Fruit fly (Drosophila melanogaster) whole organism, wandering third instar larva: ENCODE results near the gene crb.

Experiments used
- Abd-B ChIP-seq: fragments of >200 bp; optimal IDR thresholded peaks from 2 replicates; lab custom pipeline; 2017; ENCODE audit warnings: missing biosample characterization, missing genetic modification characterization
- CG32264 ChIP-seq: fragments of 200-800 bp; sonication (Bioruptor generic); optimal IDR thresholded peaks from 2 replicates; lab custom pipeline; 2016; ENCODE audit warnings: missing biosample characterization, missing genetic modification characterization
- CG9705 ChIP-seq: fragments of 200-800 bp; sonication (Bioruptor generic); optimal IDR thresholded peaks from 2 replicates; lab custom pipeline; 2018; ENCODE audit warnings: missing biosample characterization, mild to moderate bottlenecking, missing genetic modification characterization
- CrebA ChIP-seq: fragments of 200-800 bp; sonication (Bioruptor generic); optimal IDR thresholded peaks from 2 replicates; lab custom pipeline; 2016; ENCODE audit warnings: missing biosample characterization, mild to moderate bottlenecking, missing genetic modification characterization, borderline replicate concordance
- Dfd ChIP-seq: fragments of >200 bp; optimal IDR thresholded peaks from 2 replicates; lab custom pipeline; 2017; ENCODE audit warnings: missing biosample characterization, missing genetic modification characterization
- Dif ChIP-seq: fragments of 200-275, 200-300 bp; sonication (Bioruptor generic); optimal IDR thresholded peaks from 2 replicates; lab custom pipeline; 2018; ENCODE audit warnings: missing biosample characterization, missing genetic modification characterization; ENCODE audit not compliant: partially characterized antibody
- HLH106 ChIP-seq: fragments of 200-800 bp; optimal IDR thresholded peaks from 3 replicates; lab custom pipeline; 2019; ENCODE audit warnings: missing biosample characterization, mild to moderate bottlenecking, missing genetic modification characterization, moderate library complexity
- Hnf4 ChIP-seq: fragments of 200-800 bp; sonication (Bioruptor generic); optimal IDR thresholded peaks from 2 replicates; lab custom pipeline; 2016; ENCODE audit warnings: missing biosample characterization, mild to moderate bottlenecking, missing genetic modification characterization
- Hr78 ChIP-seq: fragments of >200 bp; optimal IDR thresholded peaks from 2 replicates; lab custom pipeline; 2017; ENCODE audit warnings: missing biosample characterization, missing genetic modification characterization
- Hr83 ChIP-seq: fragments of 200-300 bp; sonication (Bioruptor generic); optimal IDR thresholded peaks from 2 replicates; lab custom pipeline; 2016; ENCODE audit warnings: missing biosample characterization, mild to moderate bottlenecking, missing genetic modification characterization, moderate library complexity; ENCODE audit not compliant: poor library complexity, severe bottlenecking
- Jra ChIP-seq: sonication (Bioruptor generic); optimal IDR thresholded peaks from 2 replicates; lab custom pipeline; 2016; ENCODE audit warnings: missing biosample characterization, missing genetic modification characterization
- Mio ChIP-seq: sonication (Bioruptor generic); optimal IDR thresholded peaks from 2 replicates; lab custom pipeline; 2016; ENCODE audit warnings: missing biosample characterization, missing genetic modification characterization
- Myc ChIP-seq: fragments of >200 bp; optimal IDR thresholded peaks from 2 replicates; lab custom pipeline; 2017
- N ChIP-seq: fragments of >200 bp; optimal IDR thresholded peaks from 2 replicates; lab custom pipeline; 2018; ENCODE audit warnings: missing biosample characterization, missing external identifiers, missing genetic modification characterization
- Rel ChIP-seq, 2 experiments: fragments of 200-800 bp; sonication (Bioruptor generic) in 1 of 2; optimal IDR thresholded peaks; 2 replicates in 1 of 2; 3 replicates in 1 of 2; lab custom pipeline; 2016 to 2019; ENCODE audit warnings: mild to moderate bottlenecking in 2 of 2, missing biosample characterization in 2 of 2, missing genetic modification characterization in 2 of 2, moderate library complexity in 1 of 2
- Sp1 ChIP-seq: fragments of 200-800 bp; sonication (Bioruptor generic); optimal IDR thresholded peaks from 3 replicates; lab custom pipeline; 2019; ENCODE audit warnings: missing biosample characterization, mild to moderate bottlenecking, missing genetic modification characterization, moderate library complexity
- Vsx2 ChIP-seq: fragments of 200-300, 225-300 bp; sonication (Bioruptor generic); optimal IDR thresholded peaks from 2 replicates; lab custom pipeline; 2018; ENCODE audit warnings: missing biosample characterization, missing genetic modification characterization; ENCODE audit not compliant: partially characterized antibody
- br ChIP-seq: fragments of 200-800 bp; sonication (Bioruptor generic); optimal IDR thresholded peaks from 2 replicates; lab custom pipeline; 2016; ENCODE audit warnings: missing biosample characterization, missing genetic modification characterization
- brk ChIP-seq: fragments of 200-800 bp; sonication (Bioruptor generic); optimal IDR thresholded peaks from 2 replicates; lab custom pipeline; 2016; ENCODE audit warnings: missing biosample characterization, mild to moderate bottlenecking, missing genetic modification characterization
- dl ChIP-seq, 2 experiments: fragments of 175-275, 200-275 bp in 1 of 2; fragments of 200-275 bp in 1 of 2; sonication (Bioruptor generic); optimal IDR thresholded peaks; lab custom pipeline; 2018; ENCODE audit warnings: mild to moderate bottlenecking in 2 of 2, missing biosample characterization in 2 of 2, missing genetic modification characterization in 2 of 2, moderate library complexity in 2 of 2; ENCODE audit not compliant: partially characterized antibody in 2 of 2, insufficient read depth in 1 of 2
- dmrt93B ChIP-seq: fragments of 200-800 bp; sonication (Bioruptor generic); optimal IDR thresholded peaks from 2 replicates; lab custom pipeline; 2018; ENCODE audit warnings: missing biosample characterization, mild to moderate bottlenecking, missing genetic modification characterization
- dsf ChIP-seq: sonication (Bioruptor generic); optimal IDR thresholded peaks from 2 replicates; lab custom pipeline; 2016; ENCODE audit warnings: missing biosample characterization, missing genetic modification characterization, borderline replicate concordance
- ey ChIP-seq: fragments of 200-800 bp; sonication (Bioruptor generic); optimal IDR thresholded peaks from 2 replicates; lab custom pipeline; 2016; ENCODE audit warnings: missing biosample characterization, missing genetic modification characterization
- foxo ChIP-seq, 2 experiments: fragments of 200-800 bp; sonication (Bioruptor generic); optimal IDR thresholded peaks; 2 replicates in 1 of 2; 3 replicates in 1 of 2; lab custom pipeline; 2016 to 2017; ENCODE audit warnings: missing biosample characterization in 2 of 2, missing genetic modification characterization in 2 of 2
- fru ChIP-seq: fragments of 200-800 bp; sonication (Bioruptor generic); optimal IDR thresholded peaks from 3 replicates; lab custom pipeline; 2016; ENCODE audit warnings: missing biosample characterization, mild to moderate bottlenecking, missing genetic modification characterization
- h ChIP-seq: fragments of 200-800 bp; sonication (Bioruptor generic); optimal IDR thresholded peaks from 3 replicates; lab custom pipeline; 2016; ENCODE audit warnings: missing biosample characterization, mild to moderate bottlenecking, missing genetic modification characterization
- jim ChIP-seq: fragments of 175-275, 200-325 bp; sonication (Bioruptor generic); optimal IDR thresholded peaks from 2 replicates; lab custom pipeline; 2016; ENCODE audit warnings: missing biosample characterization, mild to moderate bottlenecking, missing genetic modification characterization
- pan ChIP-seq: fragments of >200 bp; optimal IDR thresholded peaks from 2 replicates; lab custom pipeline; 2017
- psq ChIP-seq: fragments of 200-800 bp; sonication (Bioruptor generic); optimal IDR thresholded peaks from 3 replicates; lab custom pipeline; 2017; ENCODE audit warnings: missing biosample characterization, mild to moderate bottlenecking, missing genetic modification characterization, moderate library complexity
- sage ChIP-seq: fragments of 200-800 bp; sonication (Bioruptor generic); optimal IDR thresholded peaks from 2 replicates; lab custom pipeline; 2016; ENCODE audit warnings: missing biosample characterization, mild to moderate bottlenecking, missing genetic modification characterization
- sv ChIP-seq: fragments of 200-800 bp; sonication (Bioruptor generic); optimal IDR thresholded peaks from 3 replicates; lab custom pipeline; 2016; ENCODE audit warnings: missing biosample characterization, missing genetic modification characterization
- tai ChIP-seq: sonication (Bioruptor generic); optimal IDR thresholded peaks from 2 replicates; lab custom pipeline; 2016; ENCODE audit warnings: missing biosample characterization, missing genetic modification characterization
- usp ChIP-seq: fragments of >200 bp; optimal IDR thresholded peaks from 2 replicates; lab custom pipeline; 2017; ENCODE audit warnings: missing biosample characterization, missing genetic modification characterization
- woc ChIP-seq: sonication (Bioruptor generic); optimal IDR thresholded peaks from 2 replicates; lab custom pipeline; 2016; ENCODE audit warnings: missing biosample characterization, mild to moderate bottlenecking, missing genetic modification characterization

Gene crb

DNA sequence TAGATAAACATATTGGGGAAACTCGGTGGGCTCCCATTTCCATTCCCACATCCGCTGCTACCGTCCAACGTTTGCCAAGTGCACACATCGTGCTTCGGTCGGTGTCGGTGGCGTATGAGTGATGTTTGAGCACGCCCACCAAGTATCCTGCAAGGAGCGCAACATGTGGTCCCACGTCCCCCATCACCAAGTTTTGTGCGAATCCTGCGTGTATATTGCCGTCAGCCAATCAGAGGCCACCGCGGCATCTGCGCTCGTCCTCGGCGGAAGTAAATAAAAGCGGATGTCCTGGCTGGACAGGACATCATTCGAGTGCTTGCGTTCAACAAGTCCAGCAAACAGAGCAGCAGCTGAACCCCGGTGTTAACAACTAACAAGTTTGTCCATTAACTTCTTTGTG, 46.4 kb downstream of the crb start, which contains the start of gene Ms:
TSS of gene Ms (plus strand) at position 301 of the 400 bp plus-strand sequence.
- no peak for TF ChIP-seq br (GFP tag; lab: Kevin White, UChicago)
- no peak for TF ChIP-seq Dfd (GFP tag; lab: Kevin White, UChicago)
- no peak for TF ChIP-seq woc
- no peak for TF ChIP-seq dmrt93B (GFP tag; lab: Kevin White, UChicago)

- TF ChIP-seq brk (GFP tag; lab: Kevin White, UChicago) (no peak), dmrt93B (GFP tag; lab: Kevin White, UChicago) (no peak), ey (peak; percentile 59), Vsx2 (GFP tag; lab: Kevin White, UChicago) (no peak), Mio (GFP tag; lab: Kevin White, UChicago) (no peak), CrebA (GFP tag; lab: Kevin White, UChicago) (no peak), tai (GFP tag; lab: Kevin White, UChicago) (no peak), Hr83 (GFP tag; lab: Kevin White, UChicago) (no peak), Sp1 (no peak), fru (no peak), CG32264 (GFP tag; lab: Kevin White, UChicago) (peak; percentile 37), sv (peak; percentile 56), CG9705 (peak; percentile 45), br (GFP tag; lab: Kevin White, UChicago) (no peak), Abd-B (no peak), psq (GFP tag; lab: Kevin White, UChicago) (peak; percentile 54), Myc (peak; percentile 87), Hnf4 (GFP tag; lab: Kevin White, UChicago) (no peak)
Measured at dm6 chr3R:24348420-24349190, 53.7 kb downstream of the crb start, which contains the start of the genes CG5746 and CG6454. Gene CG5746 (minus strand): TSS chr3R:24348791. Gene CG6454 (plus strand): TSS chr3R:24349182.

DNA sequence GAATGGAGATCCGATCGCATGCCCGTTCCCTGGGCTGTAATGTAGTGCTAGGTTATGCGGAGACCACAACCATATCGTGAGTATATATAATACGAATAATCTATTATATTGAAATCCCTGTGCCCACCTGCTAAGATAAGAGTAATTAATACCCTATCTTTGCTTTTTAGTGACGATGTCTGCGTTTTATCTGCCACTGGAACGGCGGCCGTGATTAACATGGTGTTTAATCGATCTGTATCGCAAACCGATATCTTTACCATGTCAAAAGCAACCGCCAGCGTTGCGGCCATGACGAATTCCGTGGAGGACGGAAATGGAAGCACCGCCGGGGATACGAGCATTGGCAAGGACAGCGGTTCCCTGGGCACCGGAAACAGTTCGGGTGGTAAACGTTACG, 58.6 kb downstream of the crb start:
- TF ChIP-seq Jra (no peak), dmrt93B (GFP tag; lab: Kevin White, UChicago) (no peak), CG9705 (no peak), N (no peak), br (GFP tag; lab: Kevin White, UChicago) (no peak), Rel (GFP tag; optimal IDR thresholded peaks at IDR 0.05; lab: Kevin White, UChicago) (no peak), Rel (tag; optimal IDR thresholded peaks at IDR 0.05; lab: Kevin White, UChicago) (no peak), sage (GFP tag; lab: Kevin White, UChicago) (no peak), dsf (GFP tag; lab: Kevin White, UChicago) (no peak), Abd-B (no peak), Hr78 (GFP tag; lab: Kevin White, UChicago) (no peak), Hnf4 (GFP tag; lab: Kevin White, UChicago) (no peak), Dfd (GFP tag; lab: Kevin White, UChicago) (no peak), sv (no peak), Hr83 (GFP tag; lab: Kevin White, UChicago) (no peak), usp (no peak), CrebA (GFP tag; lab: Kevin White, UChicago) (no peak)
- TF ChIP-seq, all 38 proteins: peak for 0

dm6 chr3R:24357698-24358097, 62.8 kb downstream of the crb start, which contains the start of gene Golgin84:
Gene Golgin84 (minus strand): TSS chr3R:24357938.
- no peak for TF ChIP-seq foxo (GFP tag; optimal IDR thresholded peaks at IDR 0.05; lab: Kevin White, UChicago)
- no peak for TF ChIP-seq dl (GFP tag; optimal IDR thresholded peaks at IDR 0.05; lab: Kevin White, UChicago; ENCODE audit: insufficient read depth in 1 of 2, partially characterized antibody in 2 of 2)
- no peak for TF ChIP-seq Hnf4 (GFP tag; lab: Kevin White, UChicago)
- TF ChIP-seq Vsx2 (GFP tag; lab: Kevin White, UChicago), result no peak
- TF ChIP-seq jim (GFP tag; lab: Kevin White, UChicago), result no peak
- TF ChIP-seq h (GFP tag; lab: Kevin White, UChicago), result no peak
- TF ChIP-seq ey, result no peak
- TF ChIP-seq tai (GFP tag; lab: Kevin White, UChicago), result no peak
- no peak for TF ChIP-seq sage (GFP tag; lab: Kevin White, UChicago)
- no peak for TF ChIP-seq Abd-B
- TF ChIP-seq HLH106, result no peak
- no peak for TF ChIP-seq Dfd (GFP tag; lab: Kevin White, UChicago)
- no peak for TF ChIP-seq dmrt93B (GFP tag; lab: Kevin White, UChicago)
- TF ChIP-seq Hr83 (GFP tag; lab: Kevin White, UChicago), result no peak
- TF ChIP-seq Dif, result no peak
- no peak for TF ChIP-seq psq (GFP tag; lab: Kevin White, UChicago)
- no peak for TF ChIP-seq pan (lab: Kevin White, UChicago)
- TF ChIP-seq sv, result no peak
